Worm (Caenorhabditis elegans) whole organism, L2 larva: ENCODE measurements around the gene T24C4.5.

Experiments used
- C34F6.9 ChIP-seq: fragments of 150-350 bp; optimal IDR thresholded peaks from 2 replicates; lab custom pipeline; 2014; ENCODE audit warnings: missing biosample characterization, missing genetic modification characterization
- ZK546.5 ChIP-seq: sonication (generic microtip); optimal IDR thresholded peaks from 2 replicates; lab custom pipeline; 2017; ENCODE audit warnings: missing biosample characterization, missing genetic modification characterization
- egl-27 ChIP-seq: sonication (generic microtip); optimal IDR thresholded peaks from 3 replicates; lab custom pipeline; 2017; ENCODE audit warnings: missing biosample characterization, missing genetic modification reagents, missing genetic modification characterization
- fos-1 ChIP-seq: fragments of 150-350 bp; optimal IDR thresholded peaks from 2 replicates; lab custom pipeline; 2014; ENCODE audit warnings: missing biosample characterization, missing genetic modification characterization
- gmeb-1 ChIP-seq: fragments of 150-350 bp; optimal IDR thresholded peaks from 2 replicates; lab custom pipeline; 2014; ENCODE audit warnings: missing biosample characterization, missing genetic modification characterization
- snpc-4 ChIP-seq: fragments of 150-350 bp; optimal IDR thresholded peaks from 2 replicates; lab custom pipeline; 2014; ENCODE audit warnings: missing biosample characterization, missing genetic modification characterization
- ztf-1 ChIP-seq: fragments of 200-800 bp; sonication (Bioruptor generic); conservative IDR thresholded peaks from 2 replicates; pipeline ENCODE4 v1.3.6; 2022; ENCODE audit warnings: missing genetic modification characterization, missing compliant biosample characterization

T24C4.5 gene

DNA sequence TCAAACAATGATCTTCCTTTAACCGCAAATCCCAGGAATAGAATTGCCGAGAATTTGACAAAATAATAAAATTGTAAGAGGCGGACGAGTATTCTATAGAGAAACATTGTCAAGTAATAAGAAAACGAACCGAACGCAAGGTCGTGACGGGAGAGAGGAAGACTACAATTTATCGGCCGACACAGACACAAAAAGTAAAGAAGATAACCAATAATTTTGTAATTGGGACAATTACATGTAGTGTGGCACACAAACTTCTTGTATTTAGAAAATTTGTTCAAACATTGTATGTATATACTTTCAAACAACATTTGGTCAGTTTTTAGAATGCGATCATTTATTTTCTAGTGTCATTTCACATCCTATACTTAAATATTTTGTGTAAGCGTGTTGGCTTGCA is 47.6 kb downstream of the T24C4.5 start, which contains the start of gene ceeh-1:
ceeh-1 (minus strand) TSS at position 317 of the 400 bp plus-strand sequence.
- TF ChIP-seq C34F6.9 (tag; lab: Kevin White, UChicago): no peak
- TF ChIP-seq egl-27: no peak
- TF ChIP-seq gmeb-1: no peak
- no peak for TF ChIP-seq ztf-1 (GFP tag; lab: Robert Waterston, UW)
- TF ChIP-seq fos-1 (tag; lab: Kevin White, UChicago): peak; percentile 32
- no peak for TF ChIP-seq snpc-4
- TF ChIP-seq ZK546.5 (tag; lab: Kevin White, UChicago): no peak
